Fruit fly (Drosophila melanogaster) whole organism, adult: Measurements from ENCODE around the gene GstZ1.

ENCODE experiments used
- CG1620 ChIP-seq: fragments of 200-800 bp; sonication (Bioruptor generic); optimal IDR thresholded peaks from 2 replicates; lab custom pipeline; 2016; ENCODE audit warnings: missing biosample characterization, missing genetic modification characterization
- Clk ChIP-seq: fragments of 200-800 bp; sonication (Bioruptor generic); optimal IDR thresholded peaks from 2 replicates; lab custom pipeline; 2017; ENCODE audit warnings: missing biosample characterization, missing genetic modification characterization

DNA sequence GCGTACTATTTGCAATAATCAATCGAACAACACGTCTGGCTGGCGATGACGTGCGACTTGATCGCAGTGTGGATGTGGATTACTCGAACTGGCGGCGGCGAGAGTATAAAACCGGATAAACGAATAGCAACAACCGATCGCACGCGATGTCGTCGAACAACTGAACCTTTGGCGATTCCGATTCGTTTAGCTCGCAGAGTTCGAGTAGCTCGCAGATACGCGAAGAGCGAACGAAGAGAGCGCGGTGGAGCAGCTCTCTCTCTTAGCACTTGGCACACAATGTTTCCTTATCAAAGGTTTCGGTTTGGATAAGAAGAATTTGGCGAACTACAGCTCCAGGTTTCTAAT lies 46.0 kb upstream of the GstZ1 start, which contains the start of gene RhoL:
- TF ChIP-seq CG1620 (GFP tag; lab: Kevin White, UChicago) (no peak), Clk (GFP tag; lab: Kevin White, UChicago) (no peak)
